Fruit fly (Drosophila melanogaster): ENCODE results near the gene ver.

ver gene

DNA sequence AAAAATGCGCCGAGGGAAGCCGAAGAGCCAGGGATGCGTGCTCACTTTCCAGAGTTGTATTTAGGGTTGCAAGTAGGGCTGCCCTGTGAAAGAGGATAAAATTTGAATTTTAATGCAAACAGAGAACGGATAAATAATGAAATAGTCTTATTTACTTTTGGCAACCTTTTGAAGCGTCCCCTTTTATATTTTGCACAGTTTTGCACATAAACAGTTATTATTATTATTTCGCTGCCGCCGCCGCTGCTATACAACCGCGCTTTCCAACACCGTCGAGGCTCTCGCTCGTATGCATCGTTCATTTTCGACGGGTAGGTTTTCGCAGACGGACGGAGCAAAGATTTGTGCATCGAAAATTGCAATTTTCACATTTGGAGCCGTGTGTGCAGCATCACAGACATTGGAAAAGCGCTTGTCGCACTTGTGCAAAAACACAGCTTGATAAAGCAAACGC, 9.0 kb upstream of the ver start, which contains the start of the genes sti and tral (continued):
- TF ChIP-seq CG6163 (GFP tag; IDR thresholded peaks at IDR 0.05): peak; percentile 68
- TF ChIP-seq salr (GFP tag; optimal IDR thresholded peaks at IDR 0.05): peak in 1 of 2 experiments; percentile 43
- peak; percentile 84 for TF ChIP-seq CG8319 (GFP tag; optimal IDR thresholded peaks at IDR 0.05)
- TF ChIP-seq acj6 (GFP tag; optimal IDR thresholded peaks at IDR 0.05): no peak
- TF ChIP-seq Sox15 (GFP tag; optimal IDR thresholded peaks at IDR 0.05): peak; percentile 82
- TF ChIP-seq Eip93F (GFP tag; optimal IDR thresholded peaks at IDR 0.05): peak; percentile 22
- peak; percentile 90 for TF ChIP-seq Hr4 (GFP tag; optimal IDR thresholded peaks at IDR 0.05)
- TF ChIP-seq Lpt (GFP tag; optimal IDR thresholded peaks at IDR 0.05): peak; percentile 38
- TF ChIP-seq CG6854 (GFP tag; optimal IDR thresholded peaks at IDR 0.05): peak; percentile 44
- peak; percentile 84 for TF ChIP-seq topi (GFP tag; optimal IDR thresholded peaks at IDR 0.05)
- no peak for TF ChIP-seq net (GFP tag; optimal IDR thresholded peaks at IDR 0.05)
- peak; percentile 71 for TF ChIP-seq CG3032 (tag; optimal IDR thresholded peaks at IDR 0.05)
- no peak for TF ChIP-seq svp (GFP tag)
- TF ChIP-seq lz (GFP tag; optimal IDR thresholded peaks at IDR 0.05): peak; percentile 92
- no peak for TF ChIP-seq CG32006 (GFP tag; optimal IDR thresholded peaks at IDR 0.05)
- TF ChIP-seq esn (GFP tag; optimal IDR thresholded peaks at IDR 0.05): peak; percentile 90
- peak; percentile 50 for TF ChIP-seq dac (GFP tag; optimal IDR thresholded peaks at IDR 0.05)
- peak; percentile 87 for TF ChIP-seq OdsH (GFP tag; optimal IDR thresholded peaks at IDR 0.05)
- TF ChIP-seq Gug (GFP tag; IDR thresholded peaks at IDR 0.05): peak; percentile 70
- no peak for TF ChIP-seq spab (GFP tag; optimal IDR thresholded peaks at IDR 0.05)
- TF ChIP-seq CG11902 (GFP tag; optimal IDR thresholded peaks at IDR 0.05): peak; percentile 82
- TF ChIP-seq CG8119 (GFP tag; IDR thresholded peaks at IDR 0.05): 0 out of 3 replicates have a peak, but pooled peaks have one; percentile 15
- TF ChIP-seq pdm3 (GFP tag; optimal IDR thresholded peaks at IDR 0.05): no peak
- TF ChIP-seq ss (GFP tag; optimal IDR thresholded peaks at IDR 0.05): peak in 1 of 2 experiments; percentile 58
- TF ChIP-seq Ets96B (tag; optimal IDR thresholded peaks at IDR 0.05): peak; percentile 49
- TF ChIP-seq fd85E (GFP tag; optimal IDR thresholded peaks at IDR 0.05): peak; percentile 54
- TF ChIP-seq Smox (GFP tag; optimal IDR thresholded peaks at IDR 0.05): no peak
- TF ChIP-seq cyc (GFP tag; optimal IDR thresholded peaks at IDR 0.05): peak; percentile 90
- TF ChIP-seq Sox102F (GFP tag; optimal IDR thresholded peaks at IDR 0.05): peak; percentile 72
- TF ChIP-seq eg (GFP tag; IDR thresholded peaks at IDR 0.05): peak; percentile 69
- peak; percentile 93 for TF ChIP-seq CG31627 (GFP tag; optimal IDR thresholded peaks at IDR 0.05)
- TF ChIP-seq CG1621 (tag; optimal IDR thresholded peaks at IDR 0.05): peak; percentile 62
- TF ChIP-seq CG8632 (GFP tag; optimal IDR thresholded peaks at IDR 0.05): peak; percentile 69
- TF ChIP-seq Eip78C (GFP tag): no peak

DNA sequence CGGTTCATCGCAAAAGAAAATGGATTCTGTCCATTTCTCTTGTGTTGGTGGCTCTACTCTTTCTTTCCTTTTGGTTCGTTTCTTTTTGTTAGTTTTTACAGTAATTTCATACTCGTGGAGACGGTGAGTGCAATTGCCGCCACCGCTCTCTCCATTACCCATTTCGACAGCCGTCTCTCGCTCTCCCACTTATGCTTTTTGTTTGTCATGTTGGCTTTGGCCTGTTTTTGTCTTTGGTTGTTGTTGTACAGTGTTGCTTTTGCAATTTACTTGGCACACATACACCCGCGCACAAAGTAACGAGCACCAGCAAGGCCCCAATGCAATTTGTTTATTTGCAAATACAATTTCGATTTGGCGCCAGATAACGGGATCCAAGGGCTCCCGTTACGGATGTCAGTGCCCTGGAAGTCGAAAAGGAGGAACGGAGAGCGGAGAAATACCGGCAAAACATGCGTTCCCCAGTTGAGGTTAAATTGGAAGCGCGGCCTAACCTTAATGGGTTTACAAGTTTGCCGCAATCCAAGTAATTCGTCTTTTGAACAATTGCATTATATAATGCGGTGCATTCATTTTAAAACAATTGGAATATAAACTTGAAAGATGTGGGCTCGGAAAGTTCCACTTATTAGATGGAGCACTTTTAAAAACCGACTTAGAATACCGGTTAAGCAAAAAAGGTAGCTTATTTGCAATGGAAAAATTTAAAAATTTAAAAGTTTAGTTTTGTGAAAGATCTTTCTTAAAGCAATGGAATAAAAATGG, 7.9 kb upstream of the ver start:
- TF ChIP-seq CG7368 (GFP tag; optimal IDR thresholded peaks at IDR 0.05): no peak
- peak; percentile 90 for TF ChIP-seq eg (GFP tag; IDR thresholded peaks at IDR 0.05)
- TF ChIP-seq CG8119 (GFP tag; IDR thresholded peaks at IDR 0.05): peak; percentile 90
- TF ChIP-seq ss (GFP tag; optimal IDR thresholded peaks at IDR 0.05): peak; percentile 89 to 90
- TF ChIP-seq CG32006 (GFP tag; optimal IDR thresholded peaks at IDR 0.05): peak; percentile 56
- TF ChIP-seq CG4318 (GFP tag; optimal IDR thresholded peaks at IDR 0.05): no peak
- TF ChIP-seq fd85E (GFP tag; optimal IDR thresholded peaks at IDR 0.05): no peak
- TF ChIP-seq Hr4 (GFP tag; optimal IDR thresholded peaks at IDR 0.05): peak; percentile 46
- TF ChIP-seq CG6808 (GFP tag; optimal IDR thresholded peaks at IDR 0.05): peak; percentile 85
- peak; percentile 97 for TF ChIP-seq CG6276 (GFP tag; optimal IDR thresholded peaks at IDR 0.05)
- peak; percentile 55 for TF ChIP-seq dac (GFP tag; optimal IDR thresholded peaks at IDR 0.05)
- TF ChIP-seq Sox15 (GFP tag; optimal IDR thresholded peaks at IDR 0.05): no peak
- TF ChIP-seq Hr39 (GFP tag; optimal IDR thresholded peaks at IDR 0.05): no peak
- no peak; the same call in 1 of the 2 replicates for TF ChIP-seq CG11294 (GFP tag; IDR thresholded peaks at IDR 0.05)
- peak; percentile 29 for TF ChIP-seq CG34406 (GFP tag; optimal IDR thresholded peaks at IDR 0.05)
- TF ChIP-seq CG16779 (tag; optimal IDR thresholded peaks at IDR 0.05): peak; percentile 93
- TF ChIP-seq Gug (GFP tag; IDR thresholded peaks at IDR 0.05): no peak; the same call in 1 of the 2 replicates
- TF ChIP-seq dsx (GFP tag; optimal IDR thresholded peaks at IDR 0.05; ENCODE audit: poor library complexity, severe bottlenecking): peak; percentile 83
- TF ChIP-seq CG15336 (GFP tag; IDR thresholded peaks at IDR 0.05): peak; percentile 87
- TF ChIP-seq Sox14 (GFP tag; optimal IDR thresholded peaks at IDR 0.05): peak; percentile 16
- no peak for TF ChIP-seq Blimp-1 (GFP tag; optimal IDR thresholded peaks at IDR 0.05)
- no peak for TF ChIP-seq CG31627 (GFP tag; optimal IDR thresholded peaks at IDR 0.05)
- peak; percentile 35 for TF ChIP-seq fd59A (GFP tag; optimal IDR thresholded peaks at IDR 0.05)
- TF ChIP-seq Sox102F (GFP tag; optimal IDR thresholded peaks at IDR 0.05): no peak
- peak; percentile 30 for TF ChIP-seq Eip75B (GFP tag; optimal IDR thresholded peaks at IDR 0.05)
- TF ChIP-seq Eip78C (GFP tag): peak; percentile 26
- peak; percentile 12 for TF ChIP-seq pdm3 (GFP tag; optimal IDR thresholded peaks at IDR 0.05)

All from whole organism, prepupa.